Fruit fly (Drosophila melanogaster) whole organism, pupa: ENCODE measurements around the gene Gos28.

ENCODE experiments used
- CG12605 ChIP-seq: fragments of 200-800 bp; sonication (Bioruptor generic); IDR thresholded peaks from 2 replicates; pipeline ENCODE4 v1.3.6; 2022; ENCODE audit warnings: missing biosample characterization, missing genetic modification characterization
- CG15710 ChIP-seq: fragments of 200-800 bp; sonication (Bioruptor generic); optimal IDR thresholded peaks from 2 replicates; lab custom pipeline; 2018; ENCODE audit warnings: missing biosample characterization, mild to moderate bottlenecking, missing genetic modification characterization, moderate library complexity
- CG17806 ChIP-seq: fragments of 200-800 bp; sonication (Bioruptor generic); optimal IDR thresholded peaks from 2 replicates; lab custom pipeline; 2018; ENCODE audit warnings: missing biosample characterization, mild to moderate bottlenecking, missing genetic modification characterization, moderate library complexity
- CG32121 ChIP-seq: fragments of 200-800 bp; sonication (Bioruptor generic); IDR thresholded peaks from 2 replicates; pipeline ENCODE4 v1.3.6; 2022; ENCODE audit warnings: missing biosample characterization, missing genetic modification characterization
- CG8301 ChIP-seq: fragments of 200-800 bp; sonication (Bioruptor generic); optimal IDR thresholded peaks from 2 replicates; lab custom pipeline; 2018; ENCODE audit warnings: missing biosample characterization, mild to moderate bottlenecking, missing genetic modification characterization
- D1 ChIP-seq: fragments of 200-800 bp; sonication (Bioruptor generic); optimal IDR thresholded peaks from 2 replicates; lab custom pipeline; 2018; ENCODE audit warnings: missing biosample characterization, mild to moderate bottlenecking, missing genetic modification characterization, moderate library complexity
- EcR ChIP-seq: fragments of 200-800 bp; sonication (Bioruptor generic); optimal IDR thresholded peaks from 3 replicates; lab custom pipeline; 2019; ENCODE audit warnings: missing biosample characterization, missing genetic modification characterization, mild to moderate bottlenecking, moderate library complexity, missing genetic modification reagents
- Ets98B ChIP-seq: fragments of 200-800 bp; sonication (Bioruptor generic); IDR thresholded peaks from 2 replicates; pipeline ENCODE4 v1.3.6; 2022; ENCODE audit warnings: missing biosample characterization, missing genetic modification characterization

dm6 chr3R:18633099-18633498, 30.4 kb upstream of the Gos28 start:
- no peak for TF ChIP-seq CG17806 (tag; lab: Kevin White, UChicago)
- TF ChIP-seq CG8301 = peak; percentile 11
- TF ChIP-seq CG12605 (GFP tag; lab: Robert Waterston, UW) = no peak
- no peak for TF ChIP-seq Ets98B (GFP tag; lab: Robert Waterston, UW)
- TF ChIP-seq CG32121 (GFP tag; lab: Robert Waterston, UW) = 0 out of 2 replicates have a peak, but pooled peaks have one; percentile 22
- no peak for TF ChIP-seq CG15710 (tag; lab: Kevin White, UChicago)
- no peak for TF ChIP-seq EcR (GFP tag; lab: Kevin White, UChicago)
- no peak for TF ChIP-seq D1 (tag; lab: Kevin White, UChicago)
